Fruit fly (Drosophila melanogaster): ENCODE results near the gene CG42594.

CG42594 gene

dm6 chrX:4930100-4931010 is 89.7 kb downstream of the CG42594 start (continued):
- TF ChIP-seq CG9727 (GFP tag; optimal IDR thresholded peaks at IDR 0.05) (peak; percentile 53), CG10321 (GFP tag; IDR thresholded peaks at IDR 0.05) (no peak), Tbp (GFP tag; optimal IDR thresholded peaks at IDR 0.05) (no peak), pfk (GFP tag; optimal IDR thresholded peaks at IDR 0.05) (no peak), CG3407 (GFP tag; optimal IDR thresholded peaks at IDR 0.05) (no peak), sr (GFP tag; IDR thresholded peaks at IDR 0.05) (no peak), vvl (GFP tag; IDR thresholded peaks at IDR 0.05) (no peak), Taf1 (GFP tag; IDR thresholded peaks at IDR 0.05) (no peak), zen (tag; optimal IDR thresholded peaks at IDR 0.05) (peak; percentile 17), dm (GFP tag; optimal IDR thresholded peaks at IDR 0.05) (peak; percentile 62), dmrt99B (tag; optimal IDR thresholded peaks at IDR 0.05) (peak; percentile 43), bbx (GFP tag; IDR thresholded peaks at IDR 0.05; ENCODE audit: partially characterized antibody) (no peak), shn (GFP tag; optimal IDR thresholded peaks at IDR 0.05) (peak; percentile 46), sc (optimal IDR thresholded peaks at IDR 0.05) (no peak), sc (GFP tag; optimal IDR thresholded peaks at IDR 0.05) (no peak), CG17359 (tag; optimal IDR thresholded peaks at IDR 0.05) (peak; percentile 43), otp (GFP tag; IDR thresholded peaks at IDR 0.05) (no peak), CG33557 (GFP tag; optimal IDR thresholded peaks at IDR 0.05) (no peak), Vsx1 (GFP tag; optimal IDR thresholded peaks at IDR 0.05) (peak; percentile 52), CG13296 (GFP tag; optimal IDR thresholded peaks at IDR 0.05) (peak; percentile 10), exex (tag; optimal IDR thresholded peaks at IDR 0.05) (no peak), Sin3A (optimal IDR thresholded peaks at IDR 0.05) (peak; percentile 29), GATAe (GFP tag; conservative IDR thresholded peaks at IDR 0.05) (no peak), CG14014 (GFP tag; IDR thresholded peaks at IDR 0.05) (no peak), MTF-1 (GFP tag; optimal IDR thresholded peaks at IDR 0.05; ENCODE audit: borderline replicate concordance) (no peak), Fer2 (tag; optimal IDR thresholded peaks at IDR 0.05) (no peak), C15 (GFP tag; IDR thresholded peaks at IDR 0.05) (no peak), CG2116 (GFP tag; optimal IDR thresholded peaks at IDR 0.05) (peak; percentile 54), kay (GFP tag; optimal IDR thresholded peaks at IDR 0.05) (no peak), CG10366 (GFP tag; IDR thresholded peaks at IDR 0.05) (no peak), ttk (GFP tag; IDR thresholded peaks at IDR 0.05) (no peak), chm (GFP tag; IDR thresholded peaks at IDR 0.05) (no peak), B-H1 (GFP tag; IDR thresholded peaks at IDR 0.05) (no peak), CG15514 (GFP tag; optimal IDR thresholded peaks at IDR 0.05) (peak; percentile 55), Trl (optimal IDR thresholded peaks at IDR 0.05) (no peak), Trl (GFP tag; optimal IDR thresholded peaks at IDR 0.05) (peak; percentile 37), CG11560 (tag; IDR thresholded peaks at IDR 0.05) (no peak), CG11695 (GFP tag; IDR thresholded peaks at IDR 0.05) (no peak), zfh2 (GFP tag; optimal IDR thresholded peaks at IDR 0.05) (peak; percentile 51), Dip3 (GFP tag; optimal IDR thresholded peaks at IDR 0.05) (peak; percentile 31), nom (GFP tag; optimal IDR thresholded peaks at IDR 0.05) (peak; percentile 26), crol (GFP tag; IDR thresholded peaks at IDR 0.05) (no peak), Max (GFP tag; optimal IDR thresholded peaks at IDR 0.05) (peak; percentile 60), lbe (GFP tag; optimal IDR thresholded peaks at IDR 0.05) (peak; percentile 68), row (GFP tag; IDR thresholded peaks at IDR 0.05) (no peak), prd (optimal IDR thresholded peaks at IDR 0.05) (no peak), prd (GFP tag; IDR thresholded peaks at IDR 0.05) (no peak), CG4328 (GFP tag; optimal IDR thresholded peaks at IDR 0.05) (peak; percentile 22), nerfin-1 (tag; optimal IDR thresholded peaks at IDR 0.05) (peak; percentile 50), CG10565 (GFP tag; optimal IDR thresholded peaks at IDR 0.05) (no peak), kah (GFP tag; optimal IDR thresholded peaks at IDR 0.05) (peak; percentile 26)

Measured in whole organism, embryonic.